Worm (Caenorhabditis elegans) whole organism, mixed stage, embryonic: ENCODE data around the gene wapl-1.

Experiments
- M03D4.4 ChIP-seq: sonication (generic microtip); optimal IDR thresholded peaks from 2 replicates; lab custom pipeline; 2017; ENCODE audit warnings: mild to moderate bottlenecking, missing genetic modification characterization, missing compliant biosample characterization
- blmp-1 ChIP-seq: fragments of 150-350 bp; optimal IDR thresholded peaks from 2 replicates; lab custom pipeline; 2014; ENCODE audit warnings: missing biosample characterization, missing genetic modification characterization
- ceh-39 ChIP-seq: fragments of 150-350 bp; optimal IDR thresholded peaks from 2 replicates; lab custom pipeline; 2014; ENCODE audit warnings: missing biosample characterization, missing genetic modification characterization
- ceh-43 ChIP-seq: fragments of 200-800 bp; sonication (Bioruptor generic); optimal IDR thresholded peaks from 2 replicates; lab custom pipeline; 2018; ENCODE audit warnings: mild to moderate bottlenecking, missing genetic modification characterization, moderate library complexity, missing compliant biosample characterization
- ces-1 ChIP-seq: fragments of 150-350 bp; optimal IDR thresholded peaks from 2 replicates; lab custom pipeline; 2014; ENCODE audit warnings: missing biosample characterization, missing genetic modification reagents, missing genetic modification characterization
- cnd-1 ChIP-seq: fragments of 200-800 bp; sonication (Bioruptor generic); optimal IDR thresholded peaks from 2 replicates; lab custom pipeline; 2018; ENCODE audit warnings: mild to moderate bottlenecking, missing genetic modification characterization, missing compliant biosample characterization
- drap-1 ChIP-seq: fragments of 200-800 bp; sonication (Bioruptor generic); optimal IDR thresholded peaks from 3 replicates; lab custom pipeline; 2018; ENCODE audit warnings: mild to moderate bottlenecking, missing genetic modification characterization, missing compliant biosample characterization
- elt-1 ChIP-seq: sonication (generic microtip); optimal IDR thresholded peaks from 2 replicates; lab custom pipeline; 2017; ENCODE audit warnings: missing genetic modification characterization, mild to moderate bottlenecking, missing compliant biosample characterization, antibody characterized with exemption, moderate library complexity, borderline replicate concordance; ENCODE audit not compliant: insufficient read depth
- elt-3 ChIP-seq: fragments of 150-350 bp; optimal IDR thresholded peaks from 2 replicates; lab custom pipeline; 2014; ENCODE audit warnings: missing biosample characterization, missing genetic modification characterization
- flh-1 ChIP-seq: fragments of 200-800 bp; sonication (Bioruptor generic); optimal IDR thresholded peaks from 2 replicates; lab custom pipeline; 2018; ENCODE audit warnings: mild to moderate bottlenecking, missing genetic modification characterization, moderate library complexity, missing compliant biosample characterization
- ham-2 ChIP-seq: fragments of 200-800 bp; sonication (Bioruptor generic); optimal IDR thresholded peaks from 2 replicates; lab custom pipeline; 2018; ENCODE audit warnings: mild to moderate bottlenecking, missing genetic modification characterization, missing compliant biosample characterization
- hlh-1 ChIP-seq: fragments of 150-350 bp; optimal IDR thresholded peaks from 2 replicates; lab custom pipeline; 2014; ENCODE audit warnings: missing biosample characterization, missing genetic modification reagents, missing genetic modification characterization
- lin-32 ChIP-seq: fragments of 200-800 bp; sonication (Bioruptor generic); optimal IDR thresholded peaks from 2 replicates; lab custom pipeline; 2018; ENCODE audit warnings: mild to moderate bottlenecking, missing genetic modification characterization, missing compliant biosample characterization
- lsy-2 ChIP-seq: fragments of 150-350 bp; optimal IDR thresholded peaks from 2 replicates; lab custom pipeline; 2014; ENCODE audit warnings: missing biosample characterization, missing genetic modification characterization
- mab-5 ChIP-seq: fragments of 150-350 bp; optimal IDR thresholded peaks from 2 replicates; lab custom pipeline; 2014; ENCODE audit warnings: missing biosample characterization, missing genetic modification characterization
- mep-1 ChIP-seq: fragments of 150-350 bp; optimal IDR thresholded peaks from 2 replicates; lab custom pipeline; 2017; ENCODE audit warnings: missing biosample characterization, missing genetic modification reagents, missing genetic modification characterization, inconsistent platforms
- nhr-237 ChIP-seq: fragments of 150-350 bp; optimal IDR thresholded peaks from 2 replicates; lab custom pipeline; 2014; ENCODE audit warnings: missing biosample characterization, missing genetic modification characterization
- nhr-28 ChIP-seq: fragments of 150-350 bp; optimal IDR thresholded peaks from 2 replicates; lab custom pipeline; 2014; ENCODE audit warnings: missing biosample characterization, missing genetic modification characterization
- nhr-76 ChIP-seq: sonication (generic microtip); optimal IDR thresholded peaks from 2 replicates; lab custom pipeline; 2017; ENCODE audit warnings: missing biosample characterization, missing genetic modification characterization
- pha-4 ChIP-seq: fragments of 150-350 bp; optimal IDR thresholded peaks from 2 replicates; lab custom pipeline; 2018; ENCODE audit warnings: missing biosample characterization, missing genetic modification reagents, missing genetic modification characterization
- sem-2 ChIP-seq: fragments of 200-800 bp; sonication (Bioruptor generic); optimal IDR thresholded peaks from 2 replicates; lab custom pipeline; 2018; ENCODE audit warnings: mild to moderate bottlenecking, missing genetic modification characterization, missing compliant biosample characterization
- snpc-4 ChIP-seq: fragments of 150-350 bp; optimal IDR thresholded peaks from 2 replicates; lab custom pipeline; 2014; ENCODE audit warnings: missing biosample characterization, missing genetic modification characterization
- sptf-1 ChIP-seq: sonication (generic microtip); optimal IDR thresholded peaks from 2 replicates; lab custom pipeline; 2017; ENCODE audit warnings: mild to moderate bottlenecking, missing genetic modification characterization, moderate library complexity, missing compliant biosample characterization
- tbx-8 ChIP-seq: fragments of 200-800 bp; sonication (Bioruptor generic); optimal IDR thresholded peaks from 2 replicates; lab custom pipeline; 2018; ENCODE audit warnings: mild to moderate bottlenecking, missing genetic modification characterization, moderate library complexity, missing compliant biosample characterization
- unc-120 ChIP-seq: sonication (generic microtip); optimal IDR thresholded peaks from 2 replicates; lab custom pipeline; 2017; ENCODE audit warnings: missing genetic modification characterization, missing compliant biosample characterization; ENCODE audit not compliant: poor library complexity, severe bottlenecking
- unc-39 ChIP-seq: fragments of 150-350 bp; optimal IDR thresholded peaks from 2 replicates; lab custom pipeline; 2014; ENCODE audit warnings: missing biosample characterization, missing genetic modification characterization
- unc-62 ChIP-seq: fragments of 150-350 bp; optimal IDR thresholded peaks from 2 replicates; lab custom pipeline; 2014; ENCODE audit warnings: missing biosample characterization, missing genetic modification reagents, missing genetic modification characterization
- zip-8 ChIP-seq: fragments of 150-350 bp; optimal IDR thresholded peaks from 2 replicates; lab custom pipeline; 2014; ENCODE audit warnings: missing biosample characterization, missing genetic modification characterization
- ztf-11 ChIP-seq: fragments of 150-350 bp; optimal IDR thresholded peaks from 2 replicates; lab custom pipeline; 2014; ENCODE audit warnings: missing biosample characterization, missing genetic modification characterization

wapl-1 gene

DNA sequence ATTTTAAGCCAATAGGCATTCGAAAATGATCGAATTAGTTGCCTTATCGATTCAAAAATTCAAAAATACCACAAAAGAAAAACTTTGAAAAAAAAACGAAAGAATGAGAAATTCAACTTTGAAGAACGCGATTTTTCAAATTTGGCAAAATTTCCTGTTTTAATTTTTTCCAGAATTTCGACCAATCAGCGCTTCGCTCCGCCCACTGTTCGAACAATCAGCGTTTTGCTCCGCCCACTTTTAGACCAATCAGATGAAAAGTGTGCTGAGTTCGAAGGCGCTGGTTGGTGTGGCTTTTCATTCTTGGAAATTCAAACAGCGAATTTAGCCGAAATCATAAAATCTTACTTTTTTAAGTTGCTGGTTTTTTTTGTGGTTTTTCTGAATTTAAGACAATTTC lies 48.0 kb downstream of the wapl-1 start:
- TF ChIP-seq lin-32 (GFP tag; lab: Kevin White, UChicago) (no peak), mab-5 (no peak), unc-39 (tag; lab: Kevin White, UChicago) (no peak), pha-4 (tag; lab: Kevin White, UChicago) (no peak), unc-120 (tag; lab: Kevin White, UChicago) (no peak), ham-2 (GFP tag; lab: Kevin White, UChicago) (no peak), M03D4.4 (no peak), hlh-1 (tag; lab: Kevin White, UChicago) (no peak)

DNA sequence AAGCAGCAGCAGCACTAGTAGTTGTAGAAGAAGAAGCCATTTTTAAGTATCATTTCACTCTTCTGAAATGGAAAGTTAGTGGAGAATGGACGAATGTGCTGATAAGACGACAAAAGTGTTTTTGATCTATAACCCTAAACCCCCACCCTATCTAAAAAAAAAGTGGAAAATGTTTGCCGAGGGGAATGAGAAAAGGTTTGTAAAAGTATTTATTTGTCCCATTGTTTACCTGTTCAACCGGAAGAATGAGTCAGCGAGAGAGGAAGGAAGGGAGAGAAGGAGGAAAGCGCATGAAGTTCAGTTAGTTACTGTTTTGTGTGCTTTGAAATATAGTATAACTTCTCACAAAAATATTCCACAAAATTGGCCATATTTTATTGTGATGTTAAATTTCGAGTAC lies 48.4 kb downstream of the wapl-1 start:
- TF ChIP-seq lin-32 (GFP tag; lab: Kevin White, UChicago) (no peak), hlh-1 (tag; lab: Kevin White, UChicago) (no peak), ztf-11 (tag; lab: Kevin White, UChicago) (no peak), cnd-1 (tag; lab: Kevin White, UChicago) (no peak), M03D4.4 (no peak), ham-2 (GFP tag; lab: Kevin White, UChicago) (no peak), mep-1 (tag; lab: Kevin White, UChicago) (no peak), unc-39 (tag; lab: Kevin White, UChicago) (no peak), flh-1 (GFP tag; lab: Kevin White, UChicago) (no peak), tbx-8 (GFP tag; lab: Kevin White, UChicago) (no peak), elt-3 (tag; lab: Kevin White, UChicago) (no peak), unc-120 (tag; lab: Kevin White, UChicago) (no peak), sem-2 (no peak), nhr-76 (tag; lab: Kevin White, UChicago) (no peak), ces-1 (GFP tag; lab: Kevin White, UChicago) (no peak), sptf-1 (no peak), snpc-4 (tag; lab: Kevin White, UChicago) (no peak)

DNA sequence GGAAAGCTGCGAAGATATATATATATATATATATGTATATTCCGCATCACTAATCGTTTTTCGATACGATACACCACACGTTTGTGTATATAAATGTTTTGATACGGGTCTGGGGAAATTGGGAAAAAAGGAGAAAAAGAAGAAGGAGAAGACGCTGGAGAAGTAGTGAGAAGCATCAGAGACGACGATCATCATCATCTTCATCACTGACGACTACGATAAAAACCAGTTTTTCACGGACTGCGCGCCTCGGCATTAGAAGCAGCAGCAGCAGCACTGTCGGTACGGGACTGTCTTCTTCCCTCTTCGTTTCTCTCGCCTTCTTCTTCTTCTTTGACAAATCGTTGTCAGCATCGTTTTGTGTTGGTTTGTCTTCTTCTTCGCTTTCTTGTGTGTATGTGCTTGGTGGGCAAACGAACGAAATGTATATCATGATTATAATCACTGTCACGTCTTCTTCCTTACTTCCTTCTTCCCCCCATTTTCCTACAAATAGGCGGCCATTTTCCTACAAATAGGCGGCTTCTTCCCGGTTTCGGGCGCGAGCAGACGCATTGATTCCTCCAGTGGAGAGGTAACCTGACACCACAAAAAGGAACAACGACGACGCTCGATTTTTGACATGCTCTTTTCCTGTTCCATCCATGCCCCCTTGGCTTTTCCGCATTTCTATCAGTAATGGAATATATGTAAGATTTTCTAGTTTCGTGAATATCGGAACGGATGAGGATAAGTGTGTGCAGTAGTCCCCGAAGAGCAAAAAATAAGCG lies 49.3 kb downstream of the wapl-1 start:
- TF ChIP-seq ceh-43 (GFP tag; lab: Kevin White, UChicago) (no peak), elt-3 (tag; lab: Kevin White, UChicago) (no peak), nhr-76 (tag; lab: Kevin White, UChicago) (no peak), nhr-237 (no peak), ham-2 (GFP tag; lab: Kevin White, UChicago) (no peak), nhr-28 (tag; lab: Kevin White, UChicago) (no peak), sptf-1 (no peak), ceh-39 (no peak), unc-62 (GFP tag; lab: Kevin White, UChicago) (no peak), blmp-1 (tag; lab: Kevin White, UChicago) (no peak), M03D4.4 (no peak), ztf-11 (tag; lab: Kevin White, UChicago) (no peak), lsy-2 (tag; lab: Kevin White, UChicago) (no peak), sem-2 (no peak), mab-5 (no peak), zip-8 (tag; lab: Kevin White, UChicago) (no peak), drap-1 (GFP tag; lab: Kevin White, UChicago) (no peak), unc-120 (tag; lab: Kevin White, UChicago) (no peak)

DNA sequence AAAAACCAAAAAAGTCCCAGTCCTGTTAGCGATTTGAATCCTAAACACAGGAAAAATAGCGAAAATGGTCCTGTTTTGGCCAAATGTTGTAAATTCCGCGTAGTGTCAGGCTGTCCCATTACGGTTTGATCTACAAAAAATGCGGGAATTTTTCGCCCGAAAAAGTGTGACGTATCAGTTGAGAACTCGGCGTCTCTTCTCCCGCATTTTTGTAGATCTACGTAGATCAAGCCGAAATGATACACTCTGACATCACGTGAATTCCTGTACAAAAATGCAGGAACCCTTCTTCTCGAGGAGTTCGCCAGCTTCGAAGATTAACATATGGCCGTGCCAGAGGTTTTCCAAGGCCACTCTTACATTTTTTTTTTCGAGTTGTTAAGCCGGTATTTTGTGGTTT lies 50.0 kb downstream of the wapl-1 start:
- TF ChIP-seq ceh-43 (GFP tag; lab: Kevin White, UChicago): no peak
- TF ChIP-seq mep-1 (tag; lab: Kevin White, UChicago): no peak
- no peak for TF ChIP-seq flh-1 (GFP tag; lab: Kevin White, UChicago)
- no peak for TF ChIP-seq mab-5
- TF ChIP-seq drap-1 (GFP tag; lab: Kevin White, UChicago): no peak
- TF ChIP-seq nhr-237: no peak
- TF ChIP-seq blmp-1 (tag; lab: Kevin White, UChicago): no peak
- TF ChIP-seq elt-1 (tag; lab: Kevin White, UChicago): no peak

DNA sequence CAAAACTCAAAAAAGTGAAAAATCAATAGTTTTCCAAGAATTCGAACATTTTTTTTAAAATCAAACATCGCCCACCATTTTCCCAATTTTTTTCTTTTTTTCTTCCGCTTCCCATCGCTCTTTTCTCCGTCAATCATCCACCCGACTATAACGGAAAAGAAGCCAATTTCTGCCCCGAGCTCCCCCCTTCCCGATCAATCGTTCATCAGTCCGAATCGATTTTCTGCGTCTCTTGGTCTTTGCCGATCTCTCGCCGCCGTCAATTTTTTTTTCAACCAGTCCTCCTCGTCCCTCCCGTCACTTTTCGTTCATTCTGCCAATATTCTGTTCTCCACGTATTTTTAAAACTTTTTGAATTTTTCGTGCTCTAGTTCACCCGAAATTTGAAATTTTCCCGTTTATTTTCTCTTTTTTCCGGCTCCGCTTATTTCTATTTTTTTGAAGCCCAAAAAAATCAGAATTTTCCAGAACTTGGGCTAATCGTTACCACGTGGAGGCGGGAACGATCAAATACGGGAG lies 51.5 kb downstream of the wapl-1 start, which contains the start of gene ell-1:
ell-1 (plus strand) TSS at position 469 of the 519 bp plus-strand sequence.
- TF ChIP-seq sem-2 (no peak), ces-1 (GFP tag; lab: Kevin White, UChicago) (no peak), snpc-4 (tag; lab: Kevin White, UChicago) (no peak), drap-1 (GFP tag; lab: Kevin White, UChicago) (no peak), cnd-1 (tag; lab: Kevin White, UChicago) (no peak)
